Fruit fly (Drosophila melanogaster) whole organism, prepupa: ENCODE data around the gene Cep135.

ENCODE experiments used
- Blimp-1 ChIP-seq: fragments of 200-800 bp; sonication (Bioruptor generic); optimal IDR thresholded peaks from 3 replicates; lab custom pipeline; 2017; ENCODE audit warnings: missing biosample characterization, missing genetic modification characterization, mild to moderate bottlenecking, moderate library complexity, missing genetic modification reagents
- CG10631 ChIP-seq: fragments of 200-800 bp; sonication (Bioruptor generic); optimal IDR thresholded peaks from 2 replicates; lab custom pipeline; 2016; ENCODE audit warnings: missing biosample characterization, missing genetic modification characterization
- CG11294 ChIP-seq: fragments of 200-800 bp; sonication (Bioruptor generic); IDR thresholded peaks from 2 replicates; pipeline ENCODE4 v1.3.6; 2022; ENCODE audit warnings: missing biosample characterization, missing genetic modification characterization
- CG11902 ChIP-seq: fragments of 200-800 bp; sonication (Bioruptor generic); optimal IDR thresholded peaks from 3 replicates; lab custom pipeline; 2016; ENCODE audit warnings: missing biosample characterization, missing genetic modification characterization
- CG15336 ChIP-seq: fragments of 200-800 bp; sonication (Bioruptor generic); IDR thresholded peaks from 2 replicates; pipeline ENCODE4 v1.3.6; 2022; ENCODE audit warnings: missing biosample characterization, missing genetic modification characterization
- CG31627 ChIP-seq: fragments of 200-800 bp; sonication (Bioruptor generic); optimal IDR thresholded peaks from 3 replicates; lab custom pipeline; 2016; ENCODE audit warnings: missing biosample characterization, missing genetic modification characterization
- CG32006 ChIP-seq: fragments of 200-800 bp; sonication (Bioruptor generic); optimal IDR thresholded peaks from 3 replicates; lab custom pipeline; 2017; ENCODE audit warnings: missing biosample characterization, mild to moderate bottlenecking, missing genetic modification characterization
- CG3919 ChIP-seq: fragments of 200-800 bp; sonication (Bioruptor generic); optimal IDR thresholded peaks from 3 replicates; lab custom pipeline; 2016; ENCODE audit warnings: missing biosample characterization, missing genetic modification characterization
- CG4318 ChIP-seq: fragments of 200-800 bp; sonication (Bioruptor generic); optimal IDR thresholded peaks from 3 replicates; lab custom pipeline; 2017; ENCODE audit warnings: missing biosample characterization, mild to moderate bottlenecking, missing genetic modification characterization
- CG6163 ChIP-seq: fragments of 200-800 bp; sonication (Bioruptor generic); IDR thresholded peaks from 3 replicates; pipeline ENCODE4 v1.3.6; 2022; ENCODE audit warnings: missing biosample characterization, missing genetic modification characterization
- CG6276 ChIP-seq: fragments of 200-800 bp; sonication (Bioruptor generic); optimal IDR thresholded peaks from 2 replicates; lab custom pipeline; 2017; ENCODE audit warnings: missing biosample characterization, mild to moderate bottlenecking, missing genetic modification characterization
- CG6792 ChIP-seq: fragments of 200-800 bp; sonication (Bioruptor generic); optimal IDR thresholded peaks from 3 replicates; lab custom pipeline; 2016; ENCODE audit warnings: missing biosample characterization, missing genetic modification characterization
- CG6808 ChIP-seq: fragments of 200-800 bp; sonication (Bioruptor generic); optimal IDR thresholded peaks from 3 replicates; lab custom pipeline; 2017; ENCODE audit warnings: missing biosample characterization, missing genetic modification characterization, mild to moderate bottlenecking, moderate library complexity, missing genetic modification reagents
- CG6854 ChIP-seq: fragments of 200-800 bp; sonication (Bioruptor generic); optimal IDR thresholded peaks from 2 replicates; lab custom pipeline; 2017; ENCODE audit warnings: missing biosample characterization, mild to moderate bottlenecking, missing genetic modification characterization
- Eip78C ChIP-seq: fragments of 200-800 bp; sonication (Bioruptor generic); peaks from one replicate; lab custom pipeline; 2016; ENCODE audit warnings: missing biosample characterization, missing genetic modification characterization
- Eip93F ChIP-seq: fragments of 200-800 bp; sonication (Bioruptor generic); optimal IDR thresholded peaks from 2 replicates; lab custom pipeline; 2016; ENCODE audit warnings: missing biosample characterization, mild to moderate bottlenecking, missing genetic modification characterization
- Ets21C ChIP-seq: fragments of 200-800 bp; sonication (Bioruptor generic); optimal IDR thresholded peaks from 3 replicates; lab custom pipeline; 2016; ENCODE audit warnings: missing biosample characterization, missing genetic modification characterization
- Gug ChIP-seq: fragments of 200-800 bp; sonication (Bioruptor generic); IDR thresholded peaks from 2 replicates; pipeline ENCODE4 v1.3.6; 2022; ENCODE audit warnings: missing biosample characterization, missing genetic modification characterization
- Hr38 ChIP-seq: sonication (Bioruptor generic); optimal IDR thresholded peaks from 2 replicates; lab custom pipeline; 2016; ENCODE audit warnings: missing biosample characterization, missing genetic modification characterization
- Hr39 ChIP-seq: fragments of 200-800 bp; sonication (Bioruptor generic); optimal IDR thresholded peaks from 2 replicates; lab custom pipeline; 2016; ENCODE audit warnings: missing biosample characterization, missing genetic modification characterization
- Hr4 ChIP-seq: fragments of 200-800 bp; sonication (Bioruptor generic); optimal IDR thresholded peaks from 3 replicates; lab custom pipeline; 2016; ENCODE audit warnings: missing biosample characterization, missing genetic modification characterization
- Met ChIP-seq: fragments of 200-800 bp; sonication (Bioruptor generic); optimal IDR thresholded peaks from 3 replicates; lab custom pipeline; 2016; ENCODE audit warnings: missing biosample characterization, missing genetic modification characterization
- OdsH ChIP-seq: fragments of 200-800 bp; sonication (Bioruptor generic); optimal IDR thresholded peaks from 3 replicates; lab custom pipeline; 2016; ENCODE audit warnings: missing biosample characterization, missing genetic modification characterization
- Smox ChIP-seq: fragments of 200-800 bp; sonication (Bioruptor generic); optimal IDR thresholded peaks from 3 replicates; lab custom pipeline; 2016; ENCODE audit warnings: missing biosample characterization, missing genetic modification characterization
- Sox102F ChIP-seq: fragments of 200-800 bp; sonication (Bioruptor generic); optimal IDR thresholded peaks from 2 replicates; lab custom pipeline; 2016; ENCODE audit warnings: missing biosample characterization, mild to moderate bottlenecking, missing genetic modification characterization
- Sox14 ChIP-seq: fragments of 200-800 bp; sonication (Bioruptor generic); optimal IDR thresholded peaks from 3 replicates; lab custom pipeline; 2016; ENCODE audit warnings: missing biosample characterization, missing genetic modification characterization
- Sox15 ChIP-seq: fragments of 200-800 bp; sonication (Bioruptor generic); optimal IDR thresholded peaks from 3 replicates; lab custom pipeline; 2016; ENCODE audit warnings: missing biosample characterization, missing genetic modification characterization
- achi ChIP-seq: fragments of 200-800 bp; sonication (Bioruptor generic); optimal IDR thresholded peaks from 3 replicates; lab custom pipeline; 2016; ENCODE audit warnings: missing biosample characterization, missing genetic modification characterization
- eg ChIP-seq: fragments of 200-800 bp; sonication (Bioruptor generic); IDR thresholded peaks from 3 replicates; pipeline ENCODE4 v1.3.6; 2022; ENCODE audit warnings: missing biosample characterization, missing genetic modification characterization
- esn ChIP-seq: fragments of 200-800 bp; sonication (Bioruptor generic); optimal IDR thresholded peaks from 2 replicates; lab custom pipeline; 2016; ENCODE audit warnings: missing biosample characterization, mild to moderate bottlenecking, missing genetic modification characterization, moderate library complexity
- fd59A ChIP-seq: fragments of 200-800 bp; sonication (Bioruptor generic); optimal IDR thresholded peaks from 2 replicates; lab custom pipeline; 2017; ENCODE audit warnings: missing biosample characterization, mild to moderate bottlenecking, missing genetic modification characterization, missing genetic modification reagents
- fd85E ChIP-seq: fragments of 200-800 bp; sonication (Bioruptor generic); optimal IDR thresholded peaks from 3 replicates; lab custom pipeline; 2016; ENCODE audit warnings: missing biosample characterization, missing genetic modification characterization
- lz ChIP-seq: fragments of 200-800 bp; sonication (Bioruptor generic); optimal IDR thresholded peaks from 3 replicates; lab custom pipeline; 2016; ENCODE audit warnings: missing biosample characterization, missing genetic modification characterization
- net ChIP-seq: fragments of 200-800 bp; sonication (Bioruptor generic); optimal IDR thresholded peaks from 3 replicates; lab custom pipeline; 2016; ENCODE audit warnings: missing biosample characterization, missing genetic modification characterization
- pdm3 ChIP-seq: fragments of 200-800 bp; sonication (Bioruptor generic); optimal IDR thresholded peaks from 3 replicates; lab custom pipeline; 2016; ENCODE audit warnings: missing biosample characterization, missing genetic modification characterization
- salr ChIP-seq, 2 experiments: fragments of 200-800 bp; sonication (Bioruptor generic); optimal IDR thresholded peaks; 3 replicates each; lab custom pipeline; 2016 to 2018; ENCODE audit warnings: missing biosample characterization in 2 of 2, missing genetic modification characterization in 2 of 2, mild to moderate bottlenecking in 1 of 2
- spab ChIP-seq: fragments of 200-800 bp; sonication (Bioruptor generic); optimal IDR thresholded peaks from 2 replicates; lab custom pipeline; 2017; ENCODE audit warnings: missing biosample characterization, mild to moderate bottlenecking, missing genetic modification characterization, missing genetic modification reagents
- svp ChIP-seq: fragments of 200-800 bp; sonication (Bioruptor generic); peaks from one replicate; lab custom pipeline; 2016; ENCODE audit warnings: missing biosample characterization, missing genetic modification characterization
- vri ChIP-seq: fragments of 200-800 bp; sonication (Bioruptor generic); optimal IDR thresholded peaks from 3 replicates; lab custom pipeline; 2016; ENCODE audit warnings: missing biosample characterization, mild to moderate bottlenecking, missing genetic modification characterization

Gene Cep135

DNA sequence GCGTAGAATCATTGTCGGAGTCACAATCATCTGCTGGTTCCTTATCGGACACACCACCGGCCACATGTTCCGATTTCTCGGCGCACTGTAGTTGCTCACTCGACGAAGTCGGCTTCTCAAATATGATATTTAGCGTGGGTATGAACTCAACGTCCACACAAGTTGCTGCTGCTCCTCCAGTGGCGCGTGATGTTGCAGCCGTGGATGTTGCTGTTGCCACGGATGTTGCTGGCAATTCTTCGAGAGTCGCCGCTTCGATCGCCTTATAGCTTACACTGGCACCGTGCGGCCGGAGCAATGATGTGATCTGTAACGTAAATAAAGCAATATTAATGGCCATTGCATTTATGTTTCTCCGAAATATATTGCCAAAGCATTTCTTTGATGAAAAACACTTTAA lies 32.2 kb upstream of the Cep135 start:
- TF ChIP-seq CG32006 (GFP tag; lab: Kevin White, UChicago) (no peak), Hr39 (no peak), fd59A (GFP tag; lab: Kevin White, UChicago) (no peak), esn (GFP tag; lab: Kevin White, UChicago) (no peak), salr (GFP tag; optimal IDR thresholded peaks at IDR 0.05; lab: Kevin White, UChicago) (no peak), CG6276 (GFP tag; lab: Kevin White, UChicago) (no peak), CG3919 (GFP tag; lab: Kevin White, UChicago) (no peak)

dm6 chr3L:15088285-15088684 lies 28.3 kb upstream of the Cep135 start:
- peak; percentile 17; the same call in 1 of the 2 replicates for TF ChIP-seq CG15336 (GFP tag; lab: Robert Waterston, UW)
- TF ChIP-seq salr (GFP tag; optimal IDR thresholded peaks at IDR 0.05; lab: Kevin White, UChicago), result no peak
- peak; percentile 95 for TF ChIP-seq svp
- TF ChIP-seq CG6808 (GFP tag; lab: Kevin White, UChicago), result no peak
- TF ChIP-seq CG6276 (GFP tag; lab: Kevin White, UChicago), result peak; percentile 5

DNA sequence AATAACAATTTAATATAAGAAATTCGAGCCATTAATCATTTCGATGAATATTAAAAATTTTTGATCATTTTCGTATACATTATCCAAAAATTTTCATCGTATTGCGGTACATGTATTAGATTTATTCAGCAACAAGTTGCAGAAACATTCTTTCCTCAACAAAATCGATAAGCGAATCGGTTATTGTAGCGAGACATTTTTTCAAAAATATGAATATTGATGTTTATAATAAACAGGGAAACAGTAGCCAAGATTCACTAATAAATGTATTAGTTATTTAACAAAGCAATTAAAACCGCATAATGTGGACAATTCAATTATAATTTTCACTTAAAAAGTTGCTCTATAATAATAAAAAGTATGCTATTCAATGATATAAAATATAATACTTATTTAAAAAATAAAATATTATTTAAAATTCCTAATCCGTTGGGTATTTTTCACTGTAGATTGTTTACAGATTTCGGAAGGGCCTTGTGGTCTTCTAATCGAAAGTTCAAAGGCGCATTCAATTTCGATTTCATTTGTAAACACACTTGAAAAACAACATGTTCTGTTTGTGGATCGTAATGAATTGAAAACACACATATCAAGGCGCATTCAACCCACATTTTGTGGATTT lies 27.3 kb upstream of the Cep135 start:
- TF ChIP-seq esn (GFP tag; lab: Kevin White, UChicago), result no peak
- no peak for TF ChIP-seq Blimp-1 (GFP tag; lab: Kevin White, UChicago)
- no peak for TF ChIP-seq spab (GFP tag; lab: Kevin White, UChicago)
- no peak for TF ChIP-seq achi (GFP tag; lab: Kevin White, UChicago)
- TF ChIP-seq, all 60 proteins: peak for 0

DNA sequence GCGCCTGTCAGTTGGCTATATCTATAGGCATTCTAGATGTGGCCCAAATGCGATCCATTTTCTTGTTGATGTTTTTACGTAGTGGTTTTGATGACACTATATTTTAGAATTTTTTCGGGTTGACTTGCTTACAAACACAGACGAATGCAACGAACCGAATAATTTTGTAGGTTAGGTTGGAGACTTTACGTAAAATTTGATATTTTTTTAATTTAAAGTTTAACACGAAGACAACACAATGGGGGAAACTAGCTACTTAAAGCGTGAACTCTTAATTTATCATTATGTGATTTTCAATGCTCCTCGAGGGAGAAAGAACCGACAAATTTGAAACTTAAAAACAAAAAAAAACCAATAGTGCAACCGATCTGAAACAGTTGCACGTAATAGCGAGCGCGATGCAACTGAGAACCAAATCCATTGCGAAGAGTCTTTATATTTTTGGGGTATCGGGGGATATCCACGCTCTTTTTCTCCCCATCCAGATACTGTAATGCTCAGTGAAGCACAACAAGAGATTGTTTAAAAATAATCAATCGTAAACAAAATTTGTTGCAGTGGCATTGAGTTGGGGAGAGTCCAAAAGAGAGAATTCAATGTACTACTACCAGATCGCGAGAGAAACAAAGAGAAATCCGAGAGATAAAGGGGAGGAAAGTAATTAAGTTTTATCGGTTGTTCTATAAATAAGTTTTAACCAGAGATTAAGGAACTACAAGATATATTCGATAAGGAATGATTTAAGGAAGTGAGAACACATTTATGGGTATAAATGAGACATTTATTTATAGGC lies 26.5 kb upstream of the Cep135 start:
- no peak for TF ChIP-seq Blimp-1 (GFP tag; lab: Kevin White, UChicago)
- TF ChIP-seq CG11902 (GFP tag; lab: Kevin White, UChicago), result no peak
- TF ChIP-seq Sox15 (GFP tag; lab: Kevin White, UChicago), result no peak
- no peak for TF ChIP-seq Gug
- TF ChIP-seq lz (GFP tag; lab: Kevin White, UChicago), result no peak

DNA sequence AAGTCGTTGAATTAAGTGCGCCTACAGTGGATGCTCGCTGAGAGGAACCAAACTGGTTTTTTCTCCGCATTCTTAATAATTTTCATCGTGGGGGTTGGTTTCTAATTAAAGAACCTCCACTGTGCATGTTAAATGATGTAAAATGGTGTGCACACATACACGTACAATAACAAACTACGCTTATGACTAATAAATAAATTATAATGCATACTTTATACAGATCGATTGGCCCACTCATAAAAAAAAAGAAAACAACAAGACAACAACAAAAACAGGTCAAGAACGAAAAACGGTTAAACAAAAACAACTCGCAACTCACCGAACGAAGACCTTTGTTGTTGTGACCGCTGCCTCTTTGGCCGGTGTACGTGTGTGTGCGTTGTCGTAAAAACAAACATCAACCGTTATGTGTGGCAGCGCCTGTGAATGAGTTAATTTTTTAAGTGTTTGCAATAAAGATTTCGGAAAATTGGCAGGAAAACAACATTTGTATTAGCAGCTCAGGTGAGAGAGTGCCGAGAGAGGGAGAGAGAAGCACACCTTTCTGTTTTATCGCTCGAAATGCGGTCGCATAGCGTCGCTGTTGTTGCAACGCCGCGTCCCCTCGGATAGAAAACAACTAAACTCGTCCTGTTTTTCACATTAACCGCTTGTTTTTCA lies 22.5 kb upstream of the Cep135 start:
- TF ChIP-seq CG6854 (GFP tag; lab: Kevin White, UChicago) (no peak), vri (GFP tag; lab: Kevin White, UChicago) (peak; percentile 77), Eip78C (peak; percentile 73), salr (GFP tag; optimal IDR thresholded peaks at IDR 0.05; lab: Kevin White, UChicago) (no peak), Sox102F (GFP tag; lab: Kevin White, UChicago) (peak; percentile 32), net (no peak), Smox (GFP tag; lab: Kevin White, UChicago) (no peak), CG11294 (GFP tag; lab: Robert Waterston, UW) (no peak), Blimp-1 (GFP tag; lab: Kevin White, UChicago) (no peak), CG15336 (GFP tag; lab: Robert Waterston, UW) (peak; percentile 44; the same call in 1 of the 2 replicates), eg (GFP tag; lab: Robert Waterston, UW) (peak; percentile 48; the same call in 1 of the 3 replicates), Ets21C (GFP tag; lab: Kevin White, UChicago) (peak; percentile 3), achi (GFP tag; lab: Kevin White, UChicago) (no peak), Hr4 (peak; percentile 19), Met (GFP tag; lab: Kevin White, UChicago) (peak; percentile 4), pdm3 (GFP tag; lab: Kevin White, UChicago) (peak; percentile 35), CG3919 (GFP tag; lab: Kevin White, UChicago) (no peak), CG6163 (GFP tag; lab: Robert Waterston, UW) (no peak), Sox14 (GFP tag; lab: Kevin White, UChicago) (peak; percentile 17), CG10631 (GFP tag; lab: Kevin White, UChicago) (no peak), CG31627 (GFP tag; lab: Kevin White, UChicago) (peak; percentile 40), Hr38 (GFP tag; lab: Kevin White, UChicago) (no peak), CG6792 (peak; percentile 12), fd85E (GFP tag; lab: Kevin White, UChicago) (no peak), Eip93F (GFP tag; lab: Kevin White, UChicago) (no peak), CG4318 (GFP tag; lab: Kevin White, UChicago) (no peak), OdsH (GFP tag; lab: Kevin White, UChicago) (peak; percentile 14), CG32006 (GFP tag; lab: Kevin White, UChicago) (no peak), CG11902 (GFP tag; lab: Kevin White, UChicago) (no peak)
